Fruit fly (Drosophila melanogaster): ENCODE results near the gene cona.

cona gene

DNA sequence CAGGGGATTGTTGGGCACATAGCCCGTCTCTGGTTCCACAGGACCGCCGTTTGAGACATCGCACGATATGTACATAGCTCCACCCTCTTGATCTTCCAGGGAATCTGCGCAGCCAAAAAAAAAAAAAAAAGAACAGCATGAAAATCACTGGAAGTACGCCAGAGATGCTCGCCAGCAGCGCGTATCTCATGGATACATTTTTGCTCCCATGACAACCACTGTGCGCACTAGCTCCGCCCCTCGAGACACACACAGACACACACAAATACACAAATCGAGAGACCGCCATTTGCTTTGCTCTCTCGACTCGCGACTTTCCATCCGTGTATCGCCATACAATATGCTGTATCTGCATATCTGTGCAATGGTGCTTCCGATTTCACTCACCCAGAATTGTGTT is 14.3 kb upstream of the cona start (continued):
- TF ChIP-seq Nf-YC (tag; optimal IDR thresholded peaks at IDR 0.05) = peak; percentile 84
- peak; percentile 7 for TF ChIP-seq ewg (GFP tag; optimal IDR thresholded peaks at IDR 0.05)
- TF ChIP-seq ac (GFP tag; optimal IDR thresholded peaks at IDR 0.05) = no peak
- peak; percentile 62; the same call in 1 of the 2 replicates for TF ChIP-seq Rfx (GFP tag; IDR thresholded peaks at IDR 0.05)
- TF ChIP-seq row (GFP tag; IDR thresholded peaks at IDR 0.05) = peak; percentile 72
- TF ChIP-seq zfh1 (GFP tag; IDR thresholded peaks at IDR 0.05) = 0 out of 3 replicates have a peak, but pooled peaks have one; percentile 49
- peak in 1 of 2 experiments; percentile 63 for TF ChIP-seq Pdp1 (GFP tag; optimal IDR thresholded peaks at IDR 0.05)
- no peak for TF ChIP-seq maf-S (GFP tag; optimal IDR thresholded peaks at IDR 0.05)
- no peak for TF ChIP-seq HLH4C (GFP tag; IDR thresholded peaks at IDR 0.05; ENCODE audit: partially characterized antibody)
- TF ChIP-seq tin (GFP tag; optimal IDR thresholded peaks at IDR 0.05) = no peak
- TF ChIP-seq CG32772 (GFP tag; IDR thresholded peaks at IDR 0.05) = peak; percentile 45; the same call in 1 of the 2 replicates
- peak; percentile 44; the same call in 1 of the 3 replicates for TF ChIP-seq ci (GFP tag; IDR thresholded peaks at IDR 0.05)
- TF ChIP-seq GATAe (GFP tag; conservative IDR thresholded peaks at IDR 0.05) = no peak
- TF ChIP-seq CG32532 (GFP tag; IDR thresholded peaks at IDR 0.05) = 0 out of 2 replicates have a peak, but pooled peaks have one; percentile 19
- no peak for TF ChIP-seq lov (optimal IDR thresholded peaks at IDR 0.05)
- 0 out of 3 replicates have a peak, but pooled peaks have one; percentile 24 for TF ChIP-seq lov (GFP tag; IDR thresholded peaks at IDR 0.05)
- TF ChIP-seq seq (GFP tag; IDR thresholded peaks at IDR 0.05) = peak; percentile 55
- TF ChIP-seq CG6689 (GFP tag; IDR thresholded peaks at IDR 0.05) = 0 out of 2 replicates have a peak, but pooled peaks have one; percentile 11
- peak; percentile 54 for TF ChIP-seq vvl (GFP tag; IDR thresholded peaks at IDR 0.05)
- TF ChIP-seq CG2875 (GFP tag; optimal IDR thresholded peaks at IDR 0.05) = no peak
- TF ChIP-seq trh (GFP tag; optimal IDR thresholded peaks at IDR 0.05) = no peak
- no peak for TF ChIP-seq gfzf (GFP tag; optimal IDR thresholded peaks at IDR 0.05)
- no peak for TF ChIP-seq Jarid2 (GFP tag; optimal IDR thresholded peaks at IDR 0.05)
- 0 out of 3 replicates have a peak, but pooled peaks have one; percentile 36 for TF ChIP-seq dysf (GFP tag; IDR thresholded peaks at IDR 0.05)
- TF ChIP-seq CG17829 (tag; optimal IDR thresholded peaks at IDR 0.05) = no peak
- no peak for TF ChIP-seq PHDP (tag; optimal IDR thresholded peaks at IDR 0.05)
- peak in 1 of 2 experiments; percentile 23 for TF ChIP-seq dpn (GFP tag; optimal IDR thresholded peaks at IDR 0.05)
- peak; percentile 53; the same call in 1 of the 2 replicates for TF ChIP-seq CG32767 (GFP tag; IDR thresholded peaks at IDR 0.05)
- no peak for TF ChIP-seq CG11247 (GFP tag; IDR thresholded peaks at IDR 0.05)
- TF ChIP-seq E2f1 (GFP tag; IDR thresholded peaks at IDR 0.05) = 0 out of 2 replicates have a peak, but pooled peaks have one; percentile 19
- TF ChIP-seq grau (tag; optimal IDR thresholded peaks at IDR 0.05) = no peak
- no peak for TF ChIP-seq CG2202 (tag; optimal IDR thresholded peaks at IDR 0.05)
- TF ChIP-seq bbx (GFP tag; IDR thresholded peaks at IDR 0.05; ENCODE audit: partially characterized antibody) = no peak
- TF ChIP-seq Nf-YA (GFP tag; IDR thresholded peaks at IDR 0.05) = 0 out of 2 replicates have a peak, but pooled peaks have one; percentile 19
- TF ChIP-seq Ets65A (GFP tag) = peak; percentile 95
- peak; percentile 66 for TF ChIP-seq cg (GFP tag; optimal IDR thresholded peaks at IDR 0.05)
- TF ChIP-seq danr (GFP tag; IDR thresholded peaks at IDR 0.05) = no peak
- TF ChIP-seq CG9932 (GFP tag; IDR thresholded peaks at IDR 0.05) = peak; percentile 46
- 0 out of 2 replicates have a peak, but pooled peaks have one; percentile 21 for TF ChIP-seq CG14441 (GFP tag; IDR thresholded peaks at IDR 0.05)
- TF ChIP-seq slbo (GFP tag; IDR thresholded peaks at IDR 0.05) = peak; percentile 34; the same call in 1 of the 2 replicates
- TF ChIP-seq Myb (GFP tag; optimal IDR thresholded peaks at IDR 0.05) = no peak

DNA sequence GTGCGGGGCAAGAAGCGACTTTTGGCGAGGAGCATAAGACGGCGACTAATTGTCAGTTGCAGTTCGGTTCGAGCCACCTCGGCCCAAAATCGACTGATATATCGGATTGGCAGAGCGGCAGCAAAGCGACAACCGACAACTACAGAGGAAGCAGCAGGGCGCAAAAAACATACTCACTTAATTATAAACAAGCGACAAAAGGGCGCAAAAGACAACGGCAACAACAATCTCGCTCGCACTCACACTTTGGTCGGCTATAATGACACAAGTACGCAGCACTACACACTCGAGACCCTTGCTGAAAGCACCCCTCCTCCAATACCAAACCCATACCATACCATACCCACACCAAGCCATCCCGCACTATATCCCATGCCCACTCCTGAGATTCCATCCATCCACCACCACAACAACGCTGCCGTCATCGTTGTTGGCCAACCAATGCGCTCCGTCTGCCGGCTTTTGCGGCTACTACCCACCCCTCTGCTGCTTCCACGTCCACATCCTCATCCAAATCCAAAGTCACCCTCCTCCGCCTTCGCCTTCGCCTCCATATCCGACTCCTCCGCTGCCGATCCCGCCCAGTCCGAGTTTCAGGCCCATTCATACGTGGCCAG is 12.8 kb upstream of the cona start, which contains the start of gene gl:
TSS of gene gl (minus strand) at position 51 of the 617 bp plus-strand sequence.
- TF ChIP-seq Max (GFP tag; optimal IDR thresholded peaks at IDR 0.05) (no peak), CG42726 (GFP tag; IDR thresholded peaks at IDR 0.05; ENCODE audit: partially characterized antibody) (0 out of 2 replicates have a peak, but pooled peaks have one; percentile 11), CG4328 (GFP tag; optimal IDR thresholded peaks at IDR 0.05) (no peak), vvl (GFP tag; IDR thresholded peaks at IDR 0.05) (no peak), pros (GFP tag; optimal IDR thresholded peaks at IDR 0.05) (peak; percentile 23), Nf-YC (tag; optimal IDR thresholded peaks at IDR 0.05) (peak; percentile 95), CkIIα-i1 (GFP tag; IDR thresholded peaks at IDR 0.05) (no peak), CG17361 (GFP tag; IDR thresholded peaks at IDR 0.05) (no peak), CG1603 (tag; optimal IDR thresholded peaks at IDR 0.05) (no peak), cg (GFP tag; optimal IDR thresholded peaks at IDR 0.05) (peak; percentile 24), Ets65A (GFP tag) (peak; percentile 56), Opbp (GFP tag; IDR thresholded peaks at IDR 0.05; ENCODE audit: partially characterized antibody) (0 out of 3 replicates have a peak, but pooled peaks have one; percentile 8), Doc3 (GFP tag; IDR thresholded peaks at IDR 0.05; ENCODE audit: partially characterized antibody) (no peak), wor (GFP tag; IDR thresholded peaks at IDR 0.05) (no peak)
